Worm (Caenorhabditis elegans) whole organism, early embryonic: ENCODE results near the gene F16G10.1.

Experiments used
- B0310.2 ChIP-seq: sonication (generic microtip); optimal IDR thresholded peaks from 2 replicates; lab custom pipeline; 2016; ENCODE audit warnings: mild to moderate bottlenecking, missing genetic modification characterization, missing compliant biosample characterization
- aly-1 ChIP-seq: sonication (generic microtip); optimal IDR thresholded peaks from 2 replicates; lab custom pipeline; 2016; ENCODE audit warnings: missing genetic modification characterization, missing compliant biosample characterization
- ama-1 ChIP-seq: fragments of 150-350 bp; optimal IDR thresholded peaks from 2 replicates; lab custom pipeline; 2014
- ets-7 ChIP-seq: sonication (generic microtip); optimal IDR thresholded peaks from 2 replicates; lab custom pipeline; 2016; ENCODE audit warnings: missing genotype, missing genetic modification characterization, missing compliant biosample characterization
- flt-1 ChIP-seq: fragments of 200-800 bp; sonication (Bioruptor generic); IDR thresholded peaks from 2 replicates; pipeline ENCODE4 v1.3.6; 2022; ENCODE audit warnings: missing genetic modification characterization, missing compliant biosample characterization
- hmg-4 ChIP-seq: fragments of 200-800 bp; sonication (Bioruptor generic); optimal IDR thresholded peaks from 2 replicates; lab custom pipeline; 2018; ENCODE audit warnings: mild to moderate bottlenecking, missing genetic modification characterization, missing compliant biosample characterization
- pes-1 ChIP-seq: fragments of 200-800 bp; sonication (Bioruptor generic); IDR thresholded peaks from 2 replicates; pipeline ENCODE4 v1.3.6; 2022; ENCODE audit warnings: missing genetic modification reagents, missing genetic modification characterization, missing compliant biosample characterization
- scrt-1 ChIP-seq: fragments of 200-800 bp; sonication (Bioruptor generic); IDR thresholded peaks from 2 replicates; pipeline ENCODE4 v1.3.6; 2022; ENCODE audit warnings: missing genetic modification characterization, missing compliant biosample characterization
- sea-1 ChIP-seq: fragments of 200-800 bp; sonication (Bioruptor generic); conservative IDR thresholded peaks from 2 replicates; pipeline ENCODE4 v1.3.6; 2022; ENCODE audit warnings: missing genetic modification characterization, missing compliant biosample characterization
- tbx-11 ChIP-seq: fragments of 200-800 bp; sonication (Bioruptor generic); IDR thresholded peaks from 2 replicates; pipeline ENCODE4 v1.3.6; 2022; ENCODE audit warnings: missing genetic modification characterization, missing compliant biosample characterization
- tbx-37 ChIP-seq: fragments of 200-800 bp; sonication (Bioruptor generic); conservative IDR thresholded peaks from 2 replicates; pipeline ENCODE4 v1.3.6; 2022; ENCODE audit warnings: missing genetic modification reagents, missing genetic modification characterization, missing compliant biosample characterization
- tra-4 ChIP-seq: sonication (generic microtip); optimal IDR thresholded peaks from 2 replicates; lab custom pipeline; 2017; ENCODE audit warnings: missing genetic modification characterization, missing compliant biosample characterization

- no peak for TF ChIP-seq ama-1 (lab: Kevin White, UChicago)
- no peak for TF ChIP-seq ets-7
- TF ChIP-seq tbx-37 (GFP tag; lab: Robert Waterston, UW), result no peak
- TF ChIP-seq scrt-1 (GFP tag; lab: Robert Waterston, UW), result no peak
- no peak for TF ChIP-seq sea-1 (GFP tag; lab: Robert Waterston, UW)
- no peak for TF ChIP-seq B0310.2 (tag; lab: Kevin White, UChicago)
- TF ChIP-seq hmg-4, result no peak
- TF ChIP-seq aly-1 (tag; lab: Kevin White, UChicago), result no peak
- TF ChIP-seq tbx-11 (GFP tag; lab: Robert Waterston, UW), result no peak
- no peak for TF ChIP-seq pes-1 (GFP tag; lab: Robert Waterston, UW)
- no peak for TF ChIP-seq flt-1 (GFP tag; lab: Robert Waterston, UW)
- no peak for TF ChIP-seq tra-4 (tag; lab: Kevin White, UChicago)
Observed at ce11 chrII:2435566-2435965, 31.5 kb downstream of the F16G10.1 start.
